Fruit fly (Drosophila melanogaster) whole organism, prepupa: ENCODE measurements around the gene Bre1.

ENCODE experiments used
- Blimp-1 ChIP-seq: fragments of 200-800 bp; sonication (Bioruptor generic); optimal IDR thresholded peaks from 3 replicates; lab custom pipeline; 2017; ENCODE audit warnings: missing biosample characterization, missing genetic modification characterization, mild to moderate bottlenecking, moderate library complexity, missing genetic modification reagents
- CG10631 ChIP-seq: fragments of 200-800 bp; sonication (Bioruptor generic); optimal IDR thresholded peaks from 2 replicates; lab custom pipeline; 2016; ENCODE audit warnings: missing biosample characterization, missing genetic modification characterization
- CG10669 ChIP-seq: fragments of 200-800 bp; sonication (Bioruptor generic); optimal IDR thresholded peaks from 3 replicates; lab custom pipeline; 2018; ENCODE audit warnings: missing biosample characterization, mild to moderate bottlenecking, missing genetic modification characterization, moderate library complexity
- CG11762 ChIP-seq: fragments of 200-800 bp; sonication (Bioruptor generic); optimal IDR thresholded peaks from 3 replicates; lab custom pipeline; 2016; ENCODE audit warnings: missing biosample characterization, missing genetic modification characterization; ENCODE audit not compliant: insufficient read depth
- CG11902 ChIP-seq: fragments of 200-800 bp; sonication (Bioruptor generic); optimal IDR thresholded peaks from 3 replicates; lab custom pipeline; 2016; ENCODE audit warnings: missing biosample characterization, missing genetic modification characterization
- CG15336 ChIP-seq: fragments of 200-800 bp; sonication (Bioruptor generic); IDR thresholded peaks from 2 replicates; pipeline ENCODE4 v1.3.6; 2022; ENCODE audit warnings: missing biosample characterization, missing genetic modification characterization
- CG1621 ChIP-seq: fragments of 200-800 bp; sonication (Bioruptor generic); optimal IDR thresholded peaks from 3 replicates; lab custom pipeline; 2018; ENCODE audit warnings: missing biosample characterization, mild to moderate bottlenecking, missing genetic modification characterization
- CG3032 ChIP-seq: fragments of 200-800 bp; optimal IDR thresholded peaks from 2 replicates; lab custom pipeline; 2019; ENCODE audit warnings: missing biosample characterization, mild to moderate bottlenecking, missing genetic modification characterization, moderate library complexity
- CG32006 ChIP-seq: fragments of 200-800 bp; sonication (Bioruptor generic); optimal IDR thresholded peaks from 3 replicates; lab custom pipeline; 2017; ENCODE audit warnings: missing biosample characterization, mild to moderate bottlenecking, missing genetic modification characterization
- CG34406 ChIP-seq: fragments of 200-800 bp; sonication (Bioruptor generic); optimal IDR thresholded peaks from 3 replicates; lab custom pipeline; 2016; ENCODE audit warnings: missing biosample characterization, missing genetic modification characterization
- CG3919 ChIP-seq: fragments of 200-800 bp; sonication (Bioruptor generic); optimal IDR thresholded peaks from 3 replicates; lab custom pipeline; 2016; ENCODE audit warnings: missing biosample characterization, missing genetic modification characterization
- CG4318 ChIP-seq: fragments of 200-800 bp; sonication (Bioruptor generic); optimal IDR thresholded peaks from 3 replicates; lab custom pipeline; 2017; ENCODE audit warnings: missing biosample characterization, mild to moderate bottlenecking, missing genetic modification characterization
- CG6163 ChIP-seq: fragments of 200-800 bp; sonication (Bioruptor generic); IDR thresholded peaks from 3 replicates; pipeline ENCODE4 v1.3.6; 2022; ENCODE audit warnings: missing biosample characterization, missing genetic modification characterization
- CG6276 ChIP-seq: fragments of 200-800 bp; sonication (Bioruptor generic); optimal IDR thresholded peaks from 2 replicates; lab custom pipeline; 2017; ENCODE audit warnings: missing biosample characterization, mild to moderate bottlenecking, missing genetic modification characterization
- CG6792 ChIP-seq: fragments of 200-800 bp; sonication (Bioruptor generic); optimal IDR thresholded peaks from 3 replicates; lab custom pipeline; 2016; ENCODE audit warnings: missing biosample characterization, missing genetic modification characterization
- CG6808 ChIP-seq: fragments of 200-800 bp; sonication (Bioruptor generic); optimal IDR thresholded peaks from 3 replicates; lab custom pipeline; 2017; ENCODE audit warnings: missing biosample characterization, missing genetic modification characterization, mild to moderate bottlenecking, moderate library complexity, missing genetic modification reagents
- CG6854 ChIP-seq: fragments of 200-800 bp; sonication (Bioruptor generic); optimal IDR thresholded peaks from 2 replicates; lab custom pipeline; 2017; ENCODE audit warnings: missing biosample characterization, mild to moderate bottlenecking, missing genetic modification characterization
- CG8119 ChIP-seq: fragments of 200-800 bp; sonication (Bioruptor generic); IDR thresholded peaks from 3 replicates; pipeline ENCODE4 v1.3.6; 2022; ENCODE audit warnings: missing biosample characterization, missing genetic modification characterization
- CG8632 ChIP-seq: fragments of 200-800 bp; sonication (Bioruptor generic); optimal IDR thresholded peaks from 3 replicates; lab custom pipeline; 2016; ENCODE audit warnings: missing biosample characterization, missing genetic modification characterization
- CG9139 ChIP-seq: fragments of 200-800 bp; sonication (Bioruptor generic); optimal IDR thresholded peaks from 3 replicates; lab custom pipeline; 2017; ENCODE audit warnings: missing biosample characterization, mild to moderate bottlenecking, missing genetic modification characterization
- Eip78C ChIP-seq: fragments of 200-800 bp; sonication (Bioruptor generic); peaks from one replicate; lab custom pipeline; 2016; ENCODE audit warnings: missing biosample characterization, missing genetic modification characterization
- Eip93F ChIP-seq: fragments of 200-800 bp; sonication (Bioruptor generic); optimal IDR thresholded peaks from 2 replicates; lab custom pipeline; 2016; ENCODE audit warnings: missing biosample characterization, mild to moderate bottlenecking, missing genetic modification characterization
- Ets96B ChIP-seq: fragments of 200-800 bp; optimal IDR thresholded peaks from 2 replicates; lab custom pipeline; 2019; ENCODE audit warnings: missing biosample characterization, mild to moderate bottlenecking, missing genetic modification characterization, moderate library complexity
- Gug ChIP-seq: fragments of 200-800 bp; sonication (Bioruptor generic); IDR thresholded peaks from 2 replicates; pipeline ENCODE4 v1.3.6; 2022; ENCODE audit warnings: missing biosample characterization, missing genetic modification characterization
- Hr38 ChIP-seq: sonication (Bioruptor generic); optimal IDR thresholded peaks from 2 replicates; lab custom pipeline; 2016; ENCODE audit warnings: missing biosample characterization, missing genetic modification characterization
- Hr39 ChIP-seq: fragments of 200-800 bp; sonication (Bioruptor generic); optimal IDR thresholded peaks from 2 replicates; lab custom pipeline; 2016; ENCODE audit warnings: missing biosample characterization, missing genetic modification characterization
- Hr4 ChIP-seq: fragments of 200-800 bp; sonication (Bioruptor generic); optimal IDR thresholded peaks from 3 replicates; lab custom pipeline; 2016; ENCODE audit warnings: missing biosample characterization, missing genetic modification characterization
- Lpt ChIP-seq: fragments of 200-800 bp; sonication (Bioruptor generic); optimal IDR thresholded peaks from 3 replicates; lab custom pipeline; 2016; ENCODE audit warnings: missing biosample characterization, missing genetic modification characterization
- Sox14 ChIP-seq: fragments of 200-800 bp; sonication (Bioruptor generic); optimal IDR thresholded peaks from 3 replicates; lab custom pipeline; 2016; ENCODE audit warnings: missing biosample characterization, missing genetic modification characterization
- Sox15 ChIP-seq: fragments of 200-800 bp; sonication (Bioruptor generic); optimal IDR thresholded peaks from 3 replicates; lab custom pipeline; 2016; ENCODE audit warnings: missing biosample characterization, missing genetic modification characterization
- achi ChIP-seq: fragments of 200-800 bp; sonication (Bioruptor generic); optimal IDR thresholded peaks from 3 replicates; lab custom pipeline; 2016; ENCODE audit warnings: missing biosample characterization, missing genetic modification characterization
- dac ChIP-seq: fragments of 200-800 bp; sonication (Bioruptor generic); optimal IDR thresholded peaks from 2 replicates; lab custom pipeline; 2017; ENCODE audit warnings: missing biosample characterization, mild to moderate bottlenecking, missing genetic modification characterization
- eg ChIP-seq: fragments of 200-800 bp; sonication (Bioruptor generic); IDR thresholded peaks from 3 replicates; pipeline ENCODE4 v1.3.6; 2022; ENCODE audit warnings: missing biosample characterization, missing genetic modification characterization
- esn ChIP-seq: fragments of 200-800 bp; sonication (Bioruptor generic); optimal IDR thresholded peaks from 2 replicates; lab custom pipeline; 2016; ENCODE audit warnings: missing biosample characterization, mild to moderate bottlenecking, missing genetic modification characterization, moderate library complexity
- fd59A ChIP-seq: fragments of 200-800 bp; sonication (Bioruptor generic); optimal IDR thresholded peaks from 2 replicates; lab custom pipeline; 2017; ENCODE audit warnings: missing biosample characterization, mild to moderate bottlenecking, missing genetic modification characterization, missing genetic modification reagents
- fd85E ChIP-seq: fragments of 200-800 bp; sonication (Bioruptor generic); optimal IDR thresholded peaks from 3 replicates; lab custom pipeline; 2016; ENCODE audit warnings: missing biosample characterization, missing genetic modification characterization
- fkh ChIP-seq: fragments of 200-800 bp; sonication (Bioruptor generic); optimal IDR thresholded peaks from 3 replicates; lab custom pipeline; 2017; ENCODE audit warnings: missing biosample characterization, mild to moderate bottlenecking, missing genetic modification characterization, moderate library complexity
- lz ChIP-seq: fragments of 200-800 bp; sonication (Bioruptor generic); optimal IDR thresholded peaks from 3 replicates; lab custom pipeline; 2016; ENCODE audit warnings: missing biosample characterization, missing genetic modification characterization
- net ChIP-seq: fragments of 200-800 bp; sonication (Bioruptor generic); optimal IDR thresholded peaks from 3 replicates; lab custom pipeline; 2016; ENCODE audit warnings: missing biosample characterization, missing genetic modification characterization
- pdm3 ChIP-seq: fragments of 200-800 bp; sonication (Bioruptor generic); optimal IDR thresholded peaks from 3 replicates; lab custom pipeline; 2016; ENCODE audit warnings: missing biosample characterization, missing genetic modification characterization
- spab ChIP-seq: fragments of 200-800 bp; sonication (Bioruptor generic); optimal IDR thresholded peaks from 2 replicates; lab custom pipeline; 2017; ENCODE audit warnings: missing biosample characterization, mild to moderate bottlenecking, missing genetic modification characterization, missing genetic modification reagents
- ss ChIP-seq, 2 experiments: fragments of 200-800 bp; sonication (Bioruptor generic); optimal IDR thresholded peaks; 2 replicates in 1 of 2; 3 replicates in 1 of 2; lab custom pipeline; 2017 to 2018; ENCODE audit warnings: mild to moderate bottlenecking in 2 of 2, missing biosample characterization in 2 of 2, missing genetic modification characterization in 2 of 2, moderate library complexity in 1 of 2
- svp ChIP-seq: fragments of 200-800 bp; sonication (Bioruptor generic); peaks from one replicate; lab custom pipeline; 2016; ENCODE audit warnings: missing biosample characterization, missing genetic modification characterization

The Bre1 gene

DNA sequence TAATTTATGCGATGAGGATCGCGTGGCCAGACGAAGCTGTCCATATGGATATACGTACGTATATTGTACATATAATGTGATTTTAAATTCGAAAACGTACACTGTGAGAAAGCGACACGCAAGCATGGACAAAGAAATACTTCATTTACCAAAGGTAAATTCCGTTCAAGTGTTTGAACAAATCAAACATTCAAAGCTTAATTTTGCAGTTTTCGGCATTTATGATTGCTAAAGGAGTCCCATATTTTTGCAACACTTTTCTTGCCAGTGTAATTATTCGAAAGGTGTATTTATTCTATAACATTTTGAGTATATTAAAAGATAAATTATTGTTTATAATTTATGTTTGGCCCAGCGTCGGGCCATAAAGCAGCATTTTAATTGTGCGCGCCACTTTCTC lies 25.3 kb upstream of the Bre1 start (continued):
- TF ChIP-seq CG8119 (GFP tag; lab: Robert Waterston, UW), result no peak; the same call in 2 of the 3 replicates
- TF ChIP-seq eg, result peak; percentile 46; the same call in 1 of the 3 replicates
- TF ChIP-seq lz (GFP tag; lab: Kevin White, UChicago), result peak; percentile 47
- peak; percentile 45 for TF ChIP-seq esn (GFP tag; lab: Kevin White, UChicago)
- TF ChIP-seq CG8632 (GFP tag; lab: Kevin White, UChicago), result peak; percentile 26
- TF ChIP-seq, all 60 proteins: peak for 29

dm6 chr3L:5817177-5817576 lies 23.2 kb upstream of the Bre1 start:
- TF ChIP-seq Eip78C (GFP tag; lab: Kevin White, UChicago) (peak; percentile 26), Hr4 (no peak), CG15336 (no peak), CG8632 (GFP tag; lab: Kevin White, UChicago) (no peak), pdm3 (no peak), svp (GFP tag; lab: Kevin White, UChicago) (peak; percentile 67), Sox15 (GFP tag; lab: Kevin White, UChicago) (no peak), fd85E (GFP tag; lab: Kevin White, UChicago) (no peak), Ets96B (tag; lab: Kevin White, UChicago) (no peak), Lpt (GFP tag; lab: Kevin White, UChicago) (no peak), lz (GFP tag; lab: Kevin White, UChicago) (no peak), CG32006 (no peak), Hr39 (GFP tag; lab: Kevin White, UChicago) (no peak), CG3919 (GFP tag; lab: Kevin White, UChicago) (no peak), Hr38 (GFP tag; lab: Kevin White, UChicago) (no peak)

- TF ChIP-seq CG6808 (peak; percentile 100), CG9139 (GFP tag; lab: Kevin White, UChicago) (no peak), fkh (GFP tag; lab: Kevin White, UChicago) (peak; percentile 53), fd59A (GFP tag; lab: Kevin White, UChicago) (no peak), CG6276 (GFP tag; lab: Kevin White, UChicago) (no peak)
Observed at dm6 chr3L:5813016-5813415, 19.0 kb upstream of the Bre1 start, which contains the start of gene mad2. Gene mad2, minus strand, starts transcription at chr3L:5813093.

DNA sequence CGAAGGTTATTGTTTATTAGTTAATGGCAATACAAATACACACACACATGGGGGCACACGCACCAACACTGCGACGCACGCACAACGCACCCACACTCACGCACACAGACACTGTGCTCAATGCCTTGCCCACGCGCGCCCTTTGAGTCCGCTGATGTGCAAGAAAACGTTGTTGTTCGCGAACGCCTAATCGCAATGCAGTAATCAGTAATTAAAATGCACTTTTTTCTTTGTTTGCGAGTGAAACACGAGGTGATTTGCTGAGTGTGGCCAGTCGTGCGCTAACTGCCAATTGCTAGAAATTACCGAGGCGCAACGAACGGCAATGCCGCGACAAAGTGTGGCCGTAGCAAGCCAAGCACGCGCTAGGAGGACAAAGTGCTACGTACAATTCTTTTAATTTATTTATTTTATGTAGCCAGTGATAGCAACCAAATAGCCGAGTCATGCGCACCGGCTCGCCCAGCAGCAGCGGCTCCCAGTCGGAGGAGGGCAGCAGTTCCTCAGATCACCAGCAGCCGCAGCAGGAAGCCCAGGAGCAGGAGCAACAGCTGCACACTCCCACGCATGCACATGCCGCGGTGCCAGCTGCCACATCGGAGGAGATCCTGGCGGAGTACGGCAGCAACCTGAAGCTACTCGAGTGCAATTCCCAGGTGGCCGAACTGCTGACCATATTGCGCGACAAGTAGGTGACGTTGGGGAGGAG lies 16.8 kb upstream of the Bre1 start, which contains the start of the genes S6k and kri:
Gene S6k, minus strand, starts transcription at position 299 of the 709 bp plus-strand sequence.
Gene kri, plus strand, starts transcription at position 341 of the 709 bp plus-strand sequence.
- TF ChIP-seq spab (GFP tag; lab: Kevin White, UChicago) (no peak), Sox14 (GFP tag; lab: Kevin White, UChicago) (peak; percentile 93), achi (no peak), Sox15 (GFP tag; lab: Kevin White, UChicago) (no peak), Hr39 (GFP tag; lab: Kevin White, UChicago) (no peak), CG1621 (tag; lab: Kevin White, UChicago) (peak; percentile 33), CG11902 (GFP tag; lab: Kevin White, UChicago) (no peak), eg (no peak), ss (GFP tag; optimal IDR thresholded peaks at IDR 0.05; lab: Kevin White, UChicago) (peak; percentile 49 to 72), CG3919 (GFP tag; lab: Kevin White, UChicago) (peak; percentile 31), CG10631 (GFP tag; lab: Kevin White, UChicago) (no peak), fd85E (GFP tag; lab: Kevin White, UChicago) (no peak), svp (GFP tag; lab: Kevin White, UChicago) (peak; percentile 90), CG6792 (GFP tag; lab: Kevin White, UChicago) (no peak), CG6163 (no peak; the same call in 2 of the 3 replicates), CG6854 (GFP tag; lab: Kevin White, UChicago) (peak; percentile 35), CG6276 (GFP tag; lab: Kevin White, UChicago) (no peak), Ets96B (tag; lab: Kevin White, UChicago) (no peak), Blimp-1 (no peak), dac (no peak), Eip93F (GFP tag; lab: Kevin White, UChicago) (no peak), CG3032 (tag; lab: Kevin White, UChicago) (peak; percentile 11), Gug (GFP tag; lab: Robert Waterston, UW) (peak; percentile 35; the same call in 1 of the 2 replicates), CG4318 (GFP tag; lab: Kevin White, UChicago) (no peak), CG10669 (GFP tag; lab: Kevin White, UChicago) (no peak), CG11762 (GFP tag; lab: Kevin White, UChicago) (no peak), net (GFP tag; lab: Kevin White, UChicago) (no peak), Hr38 (GFP tag; lab: Kevin White, UChicago) (no peak), CG34406 (GFP tag; lab: Kevin White, UChicago) (no peak), esn (GFP tag; lab: Kevin White, UChicago) (no peak), CG8632 (GFP tag; lab: Kevin White, UChicago) (no peak), Hr4 (no peak)
